Worm (Caenorhabditis elegans): ENCODE results near the gene max-1.

max-1 gene

DNA sequence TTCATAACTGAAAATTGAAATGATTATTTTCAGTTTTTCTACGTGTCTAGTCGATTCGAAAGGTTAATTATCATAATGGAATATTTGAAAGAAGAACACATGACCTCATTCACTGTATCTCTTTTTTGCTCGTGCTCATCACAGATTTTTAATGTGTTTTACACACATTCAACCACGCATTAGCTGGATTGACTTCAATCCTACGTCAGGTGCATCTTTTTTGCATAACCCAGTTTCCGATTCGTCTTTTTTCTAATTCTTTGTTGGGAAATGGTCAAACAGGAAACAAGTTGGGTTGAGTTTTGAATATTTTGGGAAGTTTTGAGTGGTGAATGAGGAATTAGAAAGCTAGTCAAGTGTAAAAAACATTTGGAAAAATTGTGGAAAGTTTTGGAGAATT lies 49.7 kb downstream of the max-1 start:
- TF ChIP-seq pha-2 (tag; optimal IDR thresholded peaks at IDR 0.05), result no peak
- no peak for TF ChIP-seq C38D4.7 (GFP tag; optimal IDR thresholded peaks at IDR 0.05)
- no peak for TF ChIP-seq zip-5 (tag; optimal IDR thresholded peaks at IDR 0.05)
- TF ChIP-seq unc-55 (GFP tag; optimal IDR thresholded peaks at IDR 0.05), result no peak
- TF ChIP-seq nfya-1 (tag; optimal IDR thresholded peaks at IDR 0.05), result no peak
- TF ChIP-seq ceh-18 (tag; optimal IDR thresholded peaks at IDR 0.05), result no peak
- TF ChIP-seq ceh-14 (tag; optimal IDR thresholded peaks at IDR 0.05), result no peak
- TF ChIP-seq tbx-7 (tag; optimal IDR thresholded peaks at IDR 0.05), result no peak
- TF ChIP-seq fkh-6 (tag; optimal IDR thresholded peaks at IDR 0.05), result no peak
- TF ChIP-seq ceh-24 (tag; optimal IDR thresholded peaks at IDR 0.05), result no peak
- TF ChIP-seq pax-1 (tag; optimal IDR thresholded peaks at IDR 0.05), result no peak
- TF ChIP-seq Y22D7AL.16 (tag; optimal IDR thresholded peaks at IDR 0.05), result no peak
- no peak for TF ChIP-seq unc-86 (tag; optimal IDR thresholded peaks at IDR 0.05)
- TF ChIP-seq ama-1 (optimal IDR thresholded peaks at IDR 0.05), result no peak

- no peak for TF ChIP-seq syd-9 (tag; optimal IDR thresholded peaks at IDR 0.05)
- TF ChIP-seq C38D4.7 (GFP tag; optimal IDR thresholded peaks at IDR 0.05), result no peak
- no peak for TF ChIP-seq npax-4 (tag; optimal IDR thresholded peaks at IDR 0.05)
- no peak for TF ChIP-seq zip-5 (tag; optimal IDR thresholded peaks at IDR 0.05)
Measured at ce11 chrV:13064164-13064563, 55.9 kb downstream of the max-1 start.

DNA sequence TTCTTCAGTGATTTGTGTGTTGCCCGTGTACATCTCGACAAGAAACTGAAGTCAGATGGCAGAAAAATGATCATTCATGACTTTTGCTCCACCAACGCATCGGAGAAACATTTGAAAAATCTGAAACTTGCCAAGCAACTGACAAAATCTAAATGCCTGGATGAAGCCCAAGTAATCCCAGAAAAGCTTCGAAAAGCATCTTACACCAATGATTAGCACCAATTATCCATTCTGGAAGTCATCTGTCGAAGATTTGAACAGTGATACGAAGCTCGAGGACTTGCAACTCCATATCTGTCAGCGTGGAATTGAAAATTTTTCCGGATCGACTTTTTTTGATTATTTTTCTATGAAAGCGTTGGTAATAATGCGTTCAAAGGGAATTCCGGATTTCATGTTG lies 56.6 kb downstream of the max-1 start:
- no peak for TF ChIP-seq sox-2 (GFP tag; IDR thresholded peaks at IDR 0.05)
- no peak for TF ChIP-seq ceh-9 (tag; optimal IDR thresholded peaks at IDR 0.05)

ce11 chrV:13061836-13062235 lies 58.2 kb downstream of the max-1 start, which contains the start of gene F42E8.1:
TSS of gene F42E8.1 (plus strand) at chrV:13062136.
- TF ChIP-seq ceh-48 (tag; optimal IDR thresholded peaks at IDR 0.05) (no peak), mec-3 (tag; optimal IDR thresholded peaks at IDR 0.05; ENCODE audit: borderline replicate concordance) (no peak), hlh-6 (tag; optimal IDR thresholded peaks at IDR 0.05) (no peak), ceh-31 (tag; optimal IDR thresholded peaks at IDR 0.05) (no peak), ceh-9 (tag; optimal IDR thresholded peaks at IDR 0.05) (no peak), ceh-22 (tag; optimal IDR thresholded peaks at IDR 0.05) (no peak), pag-3 (tag; optimal IDR thresholded peaks at IDR 0.05; ENCODE audit: borderline replicate concordance) (no peak)

ce11 chrV:13053635-13054034 lies 66.4 kb downstream of the max-1 start, which contains the start of gene srr-1:
TSS of gene srr-1 (minus strand) at chrV:13053735.
- TF ChIP-seq tbx-7 (tag; optimal IDR thresholded peaks at IDR 0.05), result no peak
- no peak for TF ChIP-seq hlh-30 (tag; optimal IDR thresholded peaks at IDR 0.05; ENCODE audit: insufficient read depth)
- no peak for TF ChIP-seq T23F11.4 (GFP tag; optimal IDR thresholded peaks at IDR 0.05)
- no peak for TF ChIP-seq dve-1 (tag; optimal IDR thresholded peaks at IDR 0.05)
- TF ChIP-seq pag-3 (tag; optimal IDR thresholded peaks at IDR 0.05; ENCODE audit: borderline replicate concordance), result no peak
- no peak for TF ChIP-seq pat-9 (tag; optimal IDR thresholded peaks at IDR 0.05)
- TF ChIP-seq gmeb-2 (tag; optimal IDR thresholded peaks at IDR 0.05), result no peak
- no peak for TF ChIP-seq ref-2 (tag; optimal IDR thresholded peaks at IDR 0.05)

DNA sequence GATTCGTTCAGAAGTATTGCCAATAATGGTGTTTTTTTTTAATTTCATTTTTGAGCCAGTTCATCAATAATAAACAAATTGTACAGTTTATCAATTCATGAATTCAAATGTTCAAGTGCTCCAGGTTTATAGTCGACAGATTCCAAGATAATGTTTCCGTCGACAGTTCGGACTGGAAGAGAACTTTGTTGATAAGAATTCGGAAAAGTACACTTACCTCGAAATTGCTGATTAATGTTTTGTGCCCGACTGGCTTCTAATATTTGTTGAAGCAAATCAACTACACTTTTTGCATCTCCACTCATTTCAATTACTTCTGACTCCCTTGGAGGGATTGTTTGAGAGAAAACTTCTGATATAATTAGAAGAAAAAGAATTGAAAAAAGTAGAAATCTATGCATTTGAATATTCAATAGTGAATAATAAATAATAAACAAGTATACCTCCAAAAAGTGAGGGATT lies 70.8 kb downstream of the max-1 start, which contains the start of gene W07G4.8:
TSS of gene W07G4.8 (minus strand) at position 412 of the 462 bp plus-strand sequence.
- TF ChIP-seq madf-2 (tag; optimal IDR thresholded peaks at IDR 0.05) (no peak), fax-1 (tag; optimal IDR thresholded peaks at IDR 0.05) (no peak), zip-5 (tag; optimal IDR thresholded peaks at IDR 0.05) (no peak), pat-9 (tag; optimal IDR thresholded peaks at IDR 0.05) (no peak), ref-2 (tag; optimal IDR thresholded peaks at IDR 0.05) (no peak), dmd-4 (tag; optimal IDR thresholded peaks at IDR 0.05; ENCODE audit: borderline replicate concordance) (no peak), ceh-22 (tag; optimal IDR thresholded peaks at IDR 0.05) (no peak), Y22D7AL.16 (tag; optimal IDR thresholded peaks at IDR 0.05) (no peak), sox-4 (tag; optimal IDR thresholded peaks at IDR 0.05) (no peak), fkh-10 (GFP tag; optimal IDR thresholded peaks at IDR 0.05) (no peak), pha-4 (tag; optimal IDR thresholded peaks at IDR 0.05) (no peak), elt-2 (tag; optimal IDR thresholded peaks at IDR 0.05) (no peak)
